Worm (Caenorhabditis elegans): ENCODE measurements around the gene lars-1.

DNA sequence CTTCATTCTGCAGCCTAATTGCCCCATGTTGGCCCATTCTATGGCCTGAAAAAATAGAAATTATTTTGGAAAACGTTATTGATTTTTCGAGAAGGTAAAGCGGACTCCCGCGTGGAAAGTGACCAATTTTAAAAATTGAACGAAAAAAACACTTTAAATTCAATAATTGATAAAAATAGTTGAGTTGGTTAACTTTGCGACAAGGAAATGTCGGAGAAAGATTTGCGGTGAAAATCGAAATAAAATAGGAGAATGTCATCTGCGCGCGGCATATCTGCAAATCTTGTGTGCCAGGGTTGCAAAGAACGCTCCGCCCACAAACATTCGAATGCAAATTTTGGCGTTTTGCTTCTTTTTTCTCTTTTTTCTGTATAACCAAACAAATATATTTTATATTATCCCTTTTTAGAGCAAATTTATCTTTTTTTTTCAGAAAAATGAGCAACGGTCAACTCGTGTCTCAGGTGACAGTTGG lies 15.7 kb downstream of the lars-1 start, which contains the start of the genes rnf-121 and C16C10.4:
- TF ChIP-seq him-1 (tag; optimal IDR thresholded peaks at IDR 0.05): peak; percentile 45
- TF ChIP-seq dao-5 (tag; optimal IDR thresholded peaks at IDR 0.05): peak; percentile 43
- peak; percentile 69 for TF ChIP-seq W03F9.2 (tag; optimal IDR thresholded peaks at IDR 0.05)
